Worm (Caenorhabditis elegans): ENCODE results near the gene mrps-22.

ce11 chrII:10547311-10547710 is 35.1 kb upstream of the mrps-22 start:
- TF ChIP-seq pha-4 (tag; optimal IDR thresholded peaks at IDR 0.05) (no peak), atf-7 (tag; optimal IDR thresholded peaks at IDR 0.05) (peak; percentile 77), ets-4 (GFP tag; optimal IDR thresholded peaks at IDR 0.05) (no peak), zim-3 (tag; optimal IDR thresholded peaks at IDR 0.05) (peak; percentile 40), C17E4.6 (GFP tag; IDR thresholded peaks at IDR 0.05) (peak; percentile 6; the same call in 1 of the 2 replicates), unc-130 (GFP tag; optimal IDR thresholded peaks at IDR 0.05) (no peak), attf-5 (GFP tag; optimal IDR thresholded peaks at IDR 0.05) (peak; percentile 30), snpc-4 (GFP tag; optimal IDR thresholded peaks at IDR 0.05) (no peak), snpc-4 (tag; optimal IDR thresholded peaks at IDR 0.05) (no peak), nhr-27 (tag; optimal IDR thresholded peaks at IDR 0.05) (no peak), fkh-3 (tag; optimal IDR thresholded peaks at IDR 0.05) (peak; percentile 62), F37B4.10 (GFP tag; IDR thresholded peaks at IDR 0.05) (no peak), ceh-79 (tag; optimal IDR thresholded peaks at IDR 0.05) (no peak)

Data from whole organism, young adult.